Worm (Caenorhabditis elegans): Measurements from ENCODE around the gene C31E10.11.

- TF ChIP-seq lin-39 (tag; optimal IDR thresholded peaks at IDR 0.05): no peak
- TF ChIP-seq fkh-10 (GFP tag; optimal IDR thresholded peaks at IDR 0.05): no peak
- no peak for TF ChIP-seq nhr-237 (tag; optimal IDR thresholded peaks at IDR 0.05)
- TF ChIP-seq jun-1 (tag; optimal IDR thresholded peaks at IDR 0.05): no peak
- no peak for TF ChIP-seq unc-62 (GFP tag; optimal IDR thresholded peaks at IDR 0.05)
- no peak for TF ChIP-seq mab-9 (GFP tag; IDR thresholded peaks at IDR 0.05)
- no peak for TF ChIP-seq ama-1 (optimal IDR thresholded peaks at IDR 0.05)
- no peak for TF ChIP-seq ztf-4 (tag; optimal IDR thresholded peaks at IDR 0.05)
- TF ChIP-seq ces-1 (GFP tag; optimal IDR thresholded peaks at IDR 0.05): no peak
- TF ChIP-seq mep-1 (tag; optimal IDR thresholded peaks at IDR 0.05): no peak
- TF ChIP-seq snpc-4 (tag; optimal IDR thresholded peaks at IDR 0.05): no peak
Observed at ce11 chrX:14033494-14033893, 42.9 kb upstream of the C31E10.11 start, which contains the start of gene arrd-25.

Data from whole organism, L1 larva.